Worm (Caenorhabditis elegans) whole organism, young adult: ENCODE measurements around the gene W02H5.2.

Experiments used
- B0261.1 ChIP-seq: sonication (generic microtip); optimal IDR thresholded peaks from 2 replicates; lab custom pipeline; 2016; ENCODE audit warnings: mild to moderate bottlenecking, missing genetic modification characterization, moderate library complexity, missing compliant biosample characterization
- B0336.3 ChIP-seq: fragments of 200-800 bp; sonication (Bioruptor generic); IDR thresholded peaks from 2 replicates; pipeline ENCODE4 v1.3.6; 2022; ENCODE audit warnings: missing genetic modification characterization, missing compliant biosample characterization
- D2030.7 ChIP-seq: fragments of 200-800 bp; sonication (Bioruptor generic); IDR thresholded peaks from 2 replicates; pipeline ENCODE4 v1.3.6; 2022; ENCODE audit warnings: missing genetic modification reagents, missing genetic modification characterization, missing compliant biosample characterization
- F49E8.2 ChIP-seq: sonication (generic microtip); optimal IDR thresholded peaks from 3 replicates; lab custom pipeline; 2017; ENCODE audit warnings: missing genetic modification characterization, mild to moderate bottlenecking, missing compliant biosample characterization, antibody characterized with exemption, moderate library complexity; ENCODE audit not compliant: insufficient read depth
- F52B5.7 ChIP-seq: sonication (generic microtip); optimal IDR thresholded peaks from 2 replicates; lab custom pipeline; 2016; ENCODE audit warnings: mild to moderate bottlenecking, missing genetic modification characterization, missing compliant biosample characterization
- F57C9.4 ChIP-seq: sonication (generic microtip); optimal IDR thresholded peaks from 2 replicates; lab custom pipeline; 2017; ENCODE audit warnings: mild to moderate bottlenecking, missing genetic modification characterization, missing compliant biosample characterization
- Y79H2A.3 ChIP-seq: fragments of 200-800 bp; sonication (Bioruptor generic); conservative IDR thresholded peaks from 2 replicates; pipeline ENCODE4 v1.3.6; 2022; ENCODE audit warnings: missing genetic modification reagents, missing genetic modification characterization, missing compliant biosample characterization
- Y95B8A.8 ChIP-seq: fragments of 200-800 bp; sonication (Bioruptor generic); IDR thresholded peaks from 2 replicates; pipeline ENCODE4 v1.3.6; 2022; ENCODE audit warnings: missing genetic modification reagents, missing genetic modification characterization, missing compliant biosample characterization
- ZK185.1 ChIP-seq: sonication (generic microtip); optimal IDR thresholded peaks from 2 replicates; lab custom pipeline; 2016; ENCODE audit warnings: mild to moderate bottlenecking, missing genetic modification characterization, missing compliant biosample characterization; ENCODE audit not compliant: poor library complexity, severe bottlenecking
- aptf-2 ChIP-seq: fragments of 200-800 bp; sonication (Bioruptor generic); conservative IDR thresholded peaks from 2 replicates; pipeline ENCODE4 v1.3.6; 2022; ENCODE audit warnings: missing genetic modification reagents, missing genetic modification characterization, missing compliant biosample characterization
- atf-7 ChIP-seq: sonication (generic microtip); optimal IDR thresholded peaks from 2 replicates; lab custom pipeline; 2017; ENCODE audit warnings: mild to moderate bottlenecking, missing genetic modification characterization, missing compliant biosample characterization
- attf-6 ChIP-seq: fragments of 200-800 bp; sonication (Bioruptor generic); IDR thresholded peaks from 2 replicates; pipeline ENCODE4 v1.3.6; 2022; ENCODE audit warnings: missing genetic modification reagents, missing genetic modification characterization, missing compliant biosample characterization
- bed-2 ChIP-seq: fragments of 200-800 bp; sonication (Bioruptor generic); IDR thresholded peaks from 2 replicates; pipeline ENCODE4 v1.3.6; 2022; ENCODE audit warnings: missing genetic modification reagents, missing genetic modification characterization, missing compliant biosample characterization
- ceh-100 ChIP-seq: fragments of 200-800 bp; sonication (Bioruptor generic); IDR thresholded peaks from 2 replicates; pipeline ENCODE4 v1.3.6; 2022; ENCODE audit warnings: missing genetic modification reagents, missing genetic modification characterization, missing compliant biosample characterization
- ceh-40 ChIP-seq: fragments of 200-800 bp; sonication (Bioruptor generic); IDR thresholded peaks from 2 replicates; pipeline ENCODE4 v1.3.6; 2022; ENCODE audit warnings: missing genetic modification characterization, missing compliant biosample characterization
- ceh-79 ChIP-seq: sonication (generic microtip); optimal IDR thresholded peaks from 2 replicates; lab custom pipeline; 2017; ENCODE audit warnings: mild to moderate bottlenecking, missing genetic modification characterization, missing compliant biosample characterization
- ceh-91 ChIP-seq: fragments of 200-800 bp; sonication (Bioruptor generic); IDR thresholded peaks from 2 replicates; pipeline ENCODE4 v1.3.6; 2022; ENCODE audit warnings: missing genetic modification reagents, missing genetic modification characterization, missing compliant biosample characterization
- chd-7 ChIP-seq: sonication (generic microtip); optimal IDR thresholded peaks from 2 replicates; lab custom pipeline; 2016; ENCODE audit warnings: mild to moderate bottlenecking, missing genetic modification characterization, moderate library complexity, missing compliant biosample characterization
- dpl-1 ChIP-seq: fragments of 150-350 bp; optimal IDR thresholded peaks from 2 replicates; lab custom pipeline; 2014; ENCODE audit warnings: missing biosample characterization, missing genetic modification reagents, missing genetic modification characterization
- efl-1 ChIP-seq: fragments of 150-350 bp; optimal IDR thresholded peaks from 2 replicates; lab custom pipeline; 2014; ENCODE audit warnings: missing biosample characterization, missing genetic modification reagents, missing genetic modification characterization
- ekl-4 ChIP-seq: fragments of 200-800 bp; sonication (Bioruptor generic); IDR thresholded peaks from 2 replicates; pipeline ENCODE4 v1.3.6; 2022; ENCODE audit warnings: missing genetic modification reagents, missing genetic modification characterization, missing compliant biosample characterization
- ets-4 ChIP-seq: fragments of 200-800 bp; sonication (Bioruptor generic); optimal IDR thresholded peaks from 2 replicates; lab custom pipeline; 2018; ENCODE audit warnings: mild to moderate bottlenecking, missing genetic modification characterization, missing compliant biosample characterization
- him-1 ChIP-seq: sonication (generic microtip); optimal IDR thresholded peaks from 2 replicates; lab custom pipeline; 2016; ENCODE audit warnings: missing genotype, missing genetic modification reagents, missing genetic modification characterization, missing compliant biosample characterization
- hmg-20 ChIP-seq: fragments of 200-800 bp; sonication (Bioruptor generic); IDR thresholded peaks from 2 replicates; pipeline ENCODE4 v1.3.6; 2022; ENCODE audit warnings: missing genetic modification reagents, missing genetic modification characterization, missing compliant biosample characterization
- hsf-1 ChIP-seq: fragments of 200-800 bp; sonication (Bioruptor generic); IDR thresholded peaks from 2 replicates; pipeline ENCODE4 v1.3.6; 2022; ENCODE audit warnings: missing genetic modification reagents, missing genetic modification characterization, missing compliant biosample characterization
- let-526 ChIP-seq: fragments of 200-800 bp; sonication (Bioruptor generic); IDR thresholded peaks from 2 replicates; pipeline ENCODE4 v1.3.6; 2022; ENCODE audit warnings: missing genetic modification reagents, missing genetic modification characterization, missing compliant biosample characterization
- let-607 ChIP-seq, 2 experiments: fragments of 200-800 bp in 1 of 2; sonication (Bioruptor generic) in 1 of 2; sonication (generic microtip) in 1 of 2; optimal IDR thresholded peaks; 2 replicates each; lab custom pipeline; 2016 to 2018; ENCODE audit warnings: mild to moderate bottlenecking in 2 of 2, missing compliant biosample characterization in 2 of 2, missing genetic modification characterization in 2 of 2, moderate library complexity in 2 of 2, missing genotype in 1 of 2
- lin-26 ChIP-seq: fragments of 200-800 bp; sonication (Bioruptor generic); IDR thresholded peaks from 2 replicates; pipeline ENCODE4 v1.3.6; 2022; ENCODE audit warnings: missing genetic modification reagents, missing genetic modification characterization, missing compliant biosample characterization
- lin-35 ChIP-seq, 3 experiments: fragments of 150-350 bp in 2 of 3; sonication (generic microtip) in 1 of 3; optimal IDR thresholded peaks; 2 replicates each; lab custom pipeline; 2014 to 2018; ENCODE audit warnings: missing biosample characterization in 3 of 3, missing genetic modification characterization in 3 of 3, missing genetic modification reagents in 3 of 3
- lin-40 ChIP-seq: sonication (generic microtip); optimal IDR thresholded peaks from 2 replicates; lab custom pipeline; 2016; ENCODE audit warnings: missing genetic modification characterization, mild to moderate bottlenecking, missing compliant biosample characterization, missing genotype, missing genetic modification reagents
- lir-1 ChIP-seq: fragments of 200-800 bp; sonication (Bioruptor generic); conservative IDR thresholded peaks from 2 replicates; pipeline ENCODE4 v1.3.6; 2022; ENCODE audit warnings: missing genetic modification reagents, missing genetic modification characterization, missing compliant biosample characterization
- madf-10 ChIP-seq: sonication (generic microtip); optimal IDR thresholded peaks from 2 replicates; lab custom pipeline; 2016; ENCODE audit warnings: mild to moderate bottlenecking, missing genetic modification characterization, missing compliant biosample characterization
- madf-3 ChIP-seq: fragments of 200-800 bp; sonication (Bioruptor generic); IDR thresholded peaks from 2 replicates; pipeline ENCODE4 v1.3.6; 2022; ENCODE audit warnings: missing genetic modification reagents, missing genetic modification characterization, missing compliant biosample characterization
- madf-6 ChIP-seq: fragments of 200-800 bp; sonication (Bioruptor generic); IDR thresholded peaks from 2 replicates; pipeline ENCODE4 v1.3.6; 2022; ENCODE audit warnings: missing genetic modification reagents, missing genetic modification characterization, missing compliant biosample characterization
- mcd-1 ChIP-seq: fragments of 200-800 bp; sonication (Bioruptor generic); IDR thresholded peaks from 2 replicates; pipeline ENCODE4 v1.3.6; 2022; ENCODE audit warnings: missing genetic modification reagents, missing genetic modification characterization, missing compliant biosample characterization
- mel-28 ChIP-seq: sonication (generic microtip); optimal IDR thresholded peaks from 2 replicates; lab custom pipeline; 2016; ENCODE audit warnings: borderline replicate concordance, mild to moderate bottlenecking, missing genetic modification characterization, missing compliant biosample characterization
- mxl-1 ChIP-seq: sonication (generic microtip); optimal IDR thresholded peaks from 2 replicates; lab custom pipeline; 2016; ENCODE audit warnings: missing genetic modification characterization, missing compliant biosample characterization
- nfya-1 ChIP-seq: sonication (generic microtip); optimal IDR thresholded peaks from 2 replicates; lab custom pipeline; 2017; ENCODE audit warnings: antibody characterized with exemption, missing compliant biosample characterization, missing genetic modification characterization, borderline replicate concordance; ENCODE audit not compliant: insufficient read depth
- nfya-2 ChIP-seq: fragments of 200-800 bp; sonication (Bioruptor generic); IDR thresholded peaks from 2 replicates; pipeline ENCODE4 v1.3.6; 2022; ENCODE audit warnings: missing genetic modification reagents, missing genetic modification characterization, missing compliant biosample characterization
- nhr-120 ChIP-seq: fragments of 200-800 bp; sonication (Bioruptor generic); IDR thresholded peaks from 2 replicates; pipeline ENCODE4 v1.3.6; 2022; ENCODE audit warnings: missing genetic modification characterization, missing compliant biosample characterization
- nhr-27 ChIP-seq: fragments of 200-800 bp; sonication (Bioruptor generic); optimal IDR thresholded peaks from 2 replicates; lab custom pipeline; 2018; ENCODE audit warnings: mild to moderate bottlenecking, missing genetic modification characterization, moderate library complexity, missing compliant biosample characterization
- nhr-80 ChIP-seq: sonication (generic microtip); optimal IDR thresholded peaks from 2 replicates; lab custom pipeline; 2016; ENCODE audit warnings: missing genetic modification characterization, missing compliant biosample characterization
- rpc-1 ChIP-seq, 2 experiments: fragments of 150-350 bp in 1 of 2; sonication (generic microtip) in 1 of 2; optimal IDR thresholded peaks; 2 replicates each; lab custom pipeline; 2014 to 2018; ENCODE audit warnings: missing biosample characterization in 1 of 2, missing genetic modification characterization in 1 of 2, missing genetic modification reagents in 1 of 2, missing genotype in 1 of 2
- snpc-1.1 ChIP-seq: sonication (generic microtip); optimal IDR thresholded peaks from 2 replicates; lab custom pipeline; 2017; ENCODE audit warnings: missing genetic modification characterization, mild to moderate bottlenecking, missing compliant biosample characterization, antibody characterized with exemption, moderate library complexity, missing genotype, missing genetic modification reagents; ENCODE audit not compliant: insufficient read depth
- snpc-4 ChIP-seq, 5 experiments: fragments of 150-350 bp in 1 of 5; sonication (generic microtip) in 4 of 5; optimal IDR thresholded peaks; 2 replicates each; lab custom pipeline; 2014 to 2018; ENCODE audit warnings: missing genetic modification characterization in 5 of 5, missing biosample characterization in 3 of 5, antibody characterized with exemption in 2 of 5, mild to moderate bottlenecking in 2 of 5, missing compliant biosample characterization in 2 of 5, missing genotype in 2 of 5, moderate library complexity in 2 of 5, missing genetic modification reagents in 1 of 5
- tbp1 ChIP-seq: fragments of 200-800 bp; sonication (Bioruptor generic); optimal IDR thresholded peaks from 2 replicates; lab custom pipeline; 2018; ENCODE audit warnings: mild to moderate bottlenecking, missing genetic modification characterization, missing compliant biosample characterization
- ztf-6 ChIP-seq: fragments of 200-800 bp; sonication (Bioruptor generic); IDR thresholded peaks from 2 replicates; pipeline ENCODE4 v1.3.6; 2022; ENCODE audit warnings: missing genetic modification reagents, missing genetic modification characterization, missing compliant biosample characterization

Gene W02H5.2

ce11 chrV:2672603-2673002 lies 33.5 kb downstream of the W02H5.2 start, which contains the start of gene W02G9.3 (continued):
- TF ChIP-seq dpl-1 (GFP tag; lab: Kevin White, UChicago) (peak; percentile 57), hmg-20 (GFP tag; lab: Robert Waterston, UW) (no peak), hsf-1 (GFP tag; lab: Robert Waterston, UW) (no peak), atf-7 (tag; lab: Kevin White, UChicago) (no peak), bed-2 (GFP tag; lab: Robert Waterston, UW) (no peak), him-1 (tag; lab: Kevin White, UChicago) (peak; percentile 1), mel-28 (tag; lab: Kevin White, UChicago) (no peak), lir-1 (GFP tag; lab: Robert Waterston, UW) (no peak), ceh-100 (GFP tag; lab: Robert Waterston, UW) (peak; percentile 92), nfya-1 (tag; lab: Kevin White, UChicago) (no peak), Y79H2A.3 (GFP tag; lab: Robert Waterston, UW) (no peak), madf-6 (GFP tag; lab: Robert Waterston, UW) (peak; percentile 77), snpc-1.1 (peak; percentile 3), snpc-4 (GFP tag; optimal IDR thresholded peaks at IDR 0.05; lab: Kevin White, UChicago) (no peak), snpc-4 (tag; optimal IDR thresholded peaks at IDR 0.05; lab: Kevin White, UChicago) (peak; percentile 24 to 64 (median 44)), nhr-27 (tag; lab: Kevin White, UChicago) (no peak), F57C9.4 (tag; lab: Kevin White, UChicago) (no peak), Y95B8A.8 (GFP tag; lab: Robert Waterston, UW) (no peak), F52B5.7 (tag; lab: Kevin White, UChicago) (no peak), F49E8.2 (peak; percentile 60), ceh-91 (peak; percentile 44; the same call in 1 of the 2 replicates), mxl-1 (tag; lab: Kevin White, UChicago) (no peak), lin-26 (no peak), B0336.3 (GFP tag; lab: Robert Waterston, UW) (no peak), mcd-1 (GFP tag; lab: Robert Waterston, UW) (peak; percentile 95), lin-40 (tag; lab: Kevin White, UChicago) (peak; percentile 40), ceh-79 (tag; lab: Kevin White, UChicago) (no peak), attf-6 (GFP tag; lab: Robert Waterston, UW) (0 out of 2 replicates have a peak, but pooled peaks have one; percentile 13), ceh-40 (GFP tag; lab: Robert Waterston, UW) (no peak), madf-3 (0 out of 2 replicates have a peak, but pooled peaks have one; percentile 43), nhr-80 (peak; percentile 11), nfya-2 (no peak), madf-10 (tag; lab: Kevin White, UChicago) (no peak), rpc-1 (optimal IDR thresholded peaks at IDR 0.05; lab: Kevin White, UChicago) (no peak), rpc-1 (tag; optimal IDR thresholded peaks at IDR 0.05; lab: Kevin White, UChicago) (no peak), ZK185.1 (no peak), chd-7 (tag; lab: Kevin White, UChicago) (no peak), let-607 (tag; optimal IDR thresholded peaks at IDR 0.05; lab: Kevin White, UChicago) (peak in 1 of 2 experiments; percentile 15), let-526 (GFP tag; lab: Robert Waterston, UW) (no peak), ekl-4 (GFP tag; lab: Robert Waterston, UW) (no peak), nhr-120 (GFP tag; lab: Robert Waterston, UW) (no peak), ztf-6 (GFP tag; lab: Robert Waterston, UW) (no peak), lin-35 (GFP tag; optimal IDR thresholded peaks at IDR 0.05; lab: Kevin White, UChicago) (peak in 1 of 3 experiments; percentile 81), efl-1 (GFP tag; lab: Kevin White, UChicago) (peak; percentile 60), tbp1 (GFP tag; lab: Kevin White, UChicago) (peak; percentile 58), B0261.1 (tag; lab: Kevin White, UChicago) (peak; percentile 25), aptf-2 (no peak), D2030.7 (peak; percentile 81), ets-4 (GFP tag; lab: Kevin White, UChicago) (no peak)
